ENCODE assay signal across 2 worm cellular contexts in the genomic region with DNA sequence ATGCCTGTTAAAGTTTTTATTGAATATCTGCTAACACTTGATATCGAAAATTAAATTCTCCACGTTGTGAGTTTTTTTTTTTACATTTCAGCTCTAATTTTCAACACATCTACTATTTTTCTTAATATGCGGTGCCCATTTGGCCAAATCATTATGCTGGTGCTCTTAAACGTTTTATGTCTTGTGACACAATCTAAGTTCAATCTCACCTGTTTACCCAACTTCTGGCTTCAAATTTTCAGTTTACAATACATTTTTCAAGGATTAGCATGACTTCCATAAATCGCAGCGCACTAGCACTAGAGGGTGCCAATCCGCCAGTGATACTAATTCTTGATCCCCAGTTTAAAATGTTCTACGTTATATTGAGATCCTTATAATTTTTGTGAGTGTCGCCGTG.
TF ChIP-seq lines count a peak whose summit lies in the region.

No protein-coding gene starts in this region.

TF ChIP-seq in whole organism, L3 larva, 47 proteins besides CTCF, POLR2A, EP300 and RAD21:
- TF ChIP-seq unc-39 (tag; optimal IDR thresholded peaks at IDR 0.05; lab: Kevin White, UChicago), result no peak
- peak; percentile 33 for TF ChIP-seq ama-1 (optimal IDR thresholded peaks at IDR 0.05; lab: Kevin White, UChicago)
TF ChIP-seq in whole organism, L3 larva: peak in this region for 1.

TF ChIP-seq in whole organism, early embryonic, 17 proteins besides CTCF, POLR2A, EP300 and RAD21:
- no peak for TF ChIP-seq B0310.2 (tag; optimal IDR thresholded peaks at IDR 0.05; lab: Kevin White, UChicago)
- no peak for TF ChIP-seq tra-4 (tag; optimal IDR thresholded peaks at IDR 0.05; lab: Kevin White, UChicago)
- TF ChIP-seq pes-1 (GFP tag; IDR thresholded peaks at IDR 0.05; lab: Robert Waterston, UW), result peak; percentile 4; the same call in 1 of the 2 replicates
- TF ChIP-seq flt-1 (GFP tag; IDR thresholded peaks at IDR 0.05; lab: Robert Waterston, UW), result no peak
- no peak for TF ChIP-seq ceh-13 (GFP tag; optimal IDR thresholded peaks at IDR 0.05; lab: Kevin White, UChicago)
- TF ChIP-seq sea-1 (GFP tag; conservative IDR thresholded peaks at IDR 0.05; lab: Robert Waterston, UW), result no peak
- TF ChIP-seq hmbx-1 (tag; optimal IDR thresholded peaks at IDR 0.05; lab: Kevin White, UChicago), result no peak
